Worm (Caenorhabditis elegans) whole organism, L1 larva: Measurements from ENCODE around the gene sru-35.

Experiments
- C16A3.4 ChIP-seq: fragments of 150-350 bp; optimal IDR thresholded peaks from 2 replicates; lab custom pipeline; 2014; ENCODE audit warnings: missing biosample characterization, missing genetic modification characterization
- F16B12.6 ChIP-seq: fragments of 150-350 bp; optimal IDR thresholded peaks from 2 replicates; lab custom pipeline; 2014; ENCODE audit warnings: missing biosample characterization, missing genetic modification characterization
- aly-2 ChIP-seq: fragments of 150-350 bp; optimal IDR thresholded peaks from 2 replicates; lab custom pipeline; 2014; ENCODE audit warnings: missing biosample characterization, missing genetic modification characterization
- dpl-1 ChIP-seq, 3 experiments: fragments of 150-350 bp in 2 of 3; sonication (generic microtip) in 1 of 3; optimal IDR thresholded peaks; 2 replicates each; lab custom pipeline; 2014 to 2017; ENCODE audit warnings: missing biosample characterization in 3 of 3, missing genetic modification characterization in 3 of 3, missing genetic modification reagents in 3 of 3
- efl-1 ChIP-seq, 4 experiments: fragments of 150-350 bp; optimal IDR thresholded peaks in 3 of 4; peaks in 1 of 4; 1 replicate in 1 of 4; 2 replicates in 3 of 4; lab custom pipeline; 2014; ENCODE audit warnings: missing biosample characterization in 2 of 4, missing genetic modification characterization in 2 of 4, missing genetic modification reagents in 2 of 4
- elt-2 ChIP-seq: sonication (generic microtip); optimal IDR thresholded peaks from 2 replicates; lab custom pipeline; 2016; ENCODE audit warnings: missing genetic modification characterization, mild to moderate bottlenecking, inconsistent platforms, missing compliant biosample characterization, missing genetic modification reagents
- elt-3 ChIP-seq, 6 experiments: fragments of 150-350 bp in 1 of 6; sonication (generic microtip); optimal IDR thresholded peaks; 2 replicates each; lab custom pipeline; 2017 to 2018; ENCODE audit warnings: missing biosample characterization in 6 of 6, missing genetic modification characterization in 6 of 6, inconsistent platforms in 1 of 6
- hlh-17 ChIP-seq: fragments of 200-800 bp; sonication (Bioruptor generic); optimal IDR thresholded peaks from 2 replicates; lab custom pipeline; 2018; ENCODE audit warnings: missing genetic modification characterization, mild to moderate bottlenecking, missing compliant biosample characterization, moderate library complexity, borderline replicate concordance
- irx-1 ChIP-seq: sonication (generic microtip); optimal IDR thresholded peaks from 2 replicates; lab custom pipeline; 2016; ENCODE audit warnings: missing genetic modification characterization, missing compliant biosample characterization
- lin-13 ChIP-seq: fragments of 150-350 bp; optimal IDR thresholded peaks from 2 replicates; lab custom pipeline; 2014; ENCODE audit warnings: missing biosample characterization, missing genetic modification reagents, missing genetic modification characterization
- lin-14 ChIP-seq: fragments of 200-800 bp; sonication (Bioruptor generic); optimal IDR thresholded peaks from 2 replicates; lab custom pipeline; 2018; ENCODE audit warnings: mild to moderate bottlenecking, missing genetic modification characterization, moderate library complexity, missing compliant biosample characterization
- lir-3 ChIP-seq: sonication (generic microtip); optimal IDR thresholded peaks from 2 replicates; lab custom pipeline; 2016; ENCODE audit warnings: mild to moderate bottlenecking, missing genetic modification characterization, moderate library complexity, missing compliant biosample characterization; ENCODE audit not compliant: poor library complexity
- mab-9 ChIP-seq: fragments of 200-800 bp; sonication (Bioruptor generic); IDR thresholded peaks from 2 replicates; pipeline ENCODE4 v1.3.6; 2022; ENCODE audit warnings: missing genetic modification reagents, missing genetic modification characterization, missing compliant biosample characterization
- mep-1 ChIP-seq: fragments of 150-350 bp; optimal IDR thresholded peaks from 2 replicates; lab custom pipeline; 2014; ENCODE audit warnings: missing biosample characterization, missing genetic modification characterization
- nhr-12 ChIP-seq: sonication (generic microtip); optimal IDR thresholded peaks from 2 replicates; lab custom pipeline; 2017; ENCODE audit warnings: missing biosample characterization, missing genetic modification characterization
- nhr-47 ChIP-seq: sonication (generic microtip); optimal IDR thresholded peaks from 2 replicates; lab custom pipeline; 2016; ENCODE audit warnings: mild to moderate bottlenecking, missing genetic modification characterization, moderate library complexity, missing compliant biosample characterization
- nhr-71 ChIP-seq: sonication (generic microtip); optimal IDR thresholded peaks from 2 replicates; lab custom pipeline; 2016; ENCODE audit warnings: mild to moderate bottlenecking, missing genetic modification characterization, moderate library complexity, missing compliant biosample characterization
- nhr-85 ChIP-seq: sonication (generic microtip); peaks from one replicate; lab custom pipeline; 2016; ENCODE audit warnings: missing genetic modification characterization, inconsistent platforms, missing compliant biosample characterization
- nhr-90 ChIP-seq: sonication (generic microtip); optimal IDR thresholded peaks from 2 replicates; lab custom pipeline; 2016; ENCODE audit warnings: mild to moderate bottlenecking, missing genetic modification characterization, missing compliant biosample characterization; ENCODE audit not compliant: poor library complexity
- pax-3 ChIP-seq: fragments of 200-800 bp; sonication (Bioruptor generic); optimal IDR thresholded peaks from 2 replicates; lab custom pipeline; 2018; ENCODE audit warnings: mild to moderate bottlenecking, missing genetic modification characterization, moderate library complexity, missing compliant biosample characterization
- rnt-1 ChIP-seq: sonication (generic microtip); optimal IDR thresholded peaks from 2 replicates; lab custom pipeline; 2016; ENCODE audit warnings: mild to moderate bottlenecking, missing genetic modification characterization, moderate library complexity, missing compliant biosample characterization
- snu-23 ChIP-seq: sonication (generic microtip); optimal IDR thresholded peaks from 2 replicates; lab custom pipeline; 2016; ENCODE audit warnings: missing genetic modification characterization, missing compliant biosample characterization
- sup-37 ChIP-seq: fragments of 200-800 bp; sonication (Bioruptor generic); optimal IDR thresholded peaks from 2 replicates; lab custom pipeline; 2018; ENCODE audit warnings: mild to moderate bottlenecking, missing genetic modification characterization, missing compliant biosample characterization
- swsn-7 ChIP-seq: sonication (generic microtip); optimal IDR thresholded peaks from 2 replicates; lab custom pipeline; 2016; ENCODE audit warnings: missing genetic modification characterization, missing compliant biosample characterization
- tbx-2 ChIP-seq: sonication (generic microtip); optimal IDR thresholded peaks from 2 replicates; lab custom pipeline; 2016; ENCODE audit warnings: missing genetic modification characterization, missing compliant biosample characterization
- unc-30 ChIP-seq: sonication (generic microtip); optimal IDR thresholded peaks from 2 replicates; lab custom pipeline; 2017; ENCODE audit warnings: missing biosample characterization, missing genetic modification characterization
- unc-86 ChIP-seq: sonication (generic microtip); optimal IDR thresholded peaks from 2 replicates; lab custom pipeline; 2016; ENCODE audit warnings: missing genetic modification characterization, missing compliant biosample characterization
- vab-15 ChIP-seq: sonication (generic microtip); optimal IDR thresholded peaks from 2 replicates; lab custom pipeline; 2017; ENCODE audit warnings: missing genotype, mild to moderate bottlenecking, missing genetic modification characterization, missing compliant biosample characterization
- xbp-1 ChIP-seq: sonication (generic microtip); optimal IDR thresholded peaks from 2 replicates; lab custom pipeline; 2016; ENCODE audit warnings: missing genetic modification characterization, missing compliant biosample characterization
- zip-4 ChIP-seq: fragments of 200-800 bp; sonication (Bioruptor generic); optimal IDR thresholded peaks from 2 replicates; lab custom pipeline; 2018; ENCODE audit warnings: mild to moderate bottlenecking, missing genetic modification characterization, moderate library complexity, missing compliant biosample characterization

sru-35 gene

DNA sequence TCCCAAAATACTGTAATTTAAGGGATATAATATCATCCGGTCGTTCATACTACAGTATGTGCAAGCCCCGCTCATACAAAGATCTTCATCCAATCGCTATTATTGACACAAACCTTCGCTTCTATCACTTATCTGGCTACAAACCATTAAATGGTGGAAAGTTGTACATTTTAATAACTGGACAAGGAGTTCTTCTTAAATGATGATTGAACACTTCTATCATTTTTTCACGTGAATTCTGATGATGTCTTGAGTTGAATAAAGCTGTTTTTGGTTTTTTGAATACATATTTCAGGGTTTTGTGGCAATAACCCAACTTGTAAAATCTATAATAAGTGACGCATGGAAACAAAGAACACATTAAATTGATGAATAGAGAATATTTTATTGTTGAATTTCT, 32.6 kb upstream of the sru-35 start:
- no peak for TF ChIP-seq unc-86 (tag; lab: Kevin White, UChicago)
- TF ChIP-seq nhr-90 (tag; lab: Kevin White, UChicago), result peak; percentile 31
- peak; percentile 75 for TF ChIP-seq nhr-85 (tag; lab: Kevin White, UChicago)
- peak; percentile 28 for TF ChIP-seq lin-14 (GFP tag; lab: Kevin White, UChicago)
- no peak for TF ChIP-seq lin-13 (GFP tag; lab: Kevin White, UChicago)
- no peak for TF ChIP-seq mab-9 (GFP tag; lab: Robert Waterston, UW)
- no peak for TF ChIP-seq irx-1 (tag; lab: Kevin White, UChicago)
- TF ChIP-seq aly-2 (tag; lab: Kevin White, UChicago), result peak; percentile 92
- peak in 2 of 6 experiments; percentile 18 to 36 for TF ChIP-seq elt-3 (tag; optimal IDR thresholded peaks at IDR 0.05; lab: Kevin White, UChicago)
- peak; percentile 12 for TF ChIP-seq tbx-2
- no peak for TF ChIP-seq C16A3.4
- no peak for TF ChIP-seq dpl-1 (GFP tag; optimal IDR thresholded peaks at IDR 0.05; lab: Kevin White, UChicago)
- TF ChIP-seq nhr-71 (tag; lab: Kevin White, UChicago), result peak; percentile 24
- TF ChIP-seq vab-15, result no peak
- no peak for TF ChIP-seq lir-3 (tag; lab: Kevin White, UChicago)
- no peak for TF ChIP-seq rnt-1 (tag; lab: Kevin White, UChicago)

DNA sequence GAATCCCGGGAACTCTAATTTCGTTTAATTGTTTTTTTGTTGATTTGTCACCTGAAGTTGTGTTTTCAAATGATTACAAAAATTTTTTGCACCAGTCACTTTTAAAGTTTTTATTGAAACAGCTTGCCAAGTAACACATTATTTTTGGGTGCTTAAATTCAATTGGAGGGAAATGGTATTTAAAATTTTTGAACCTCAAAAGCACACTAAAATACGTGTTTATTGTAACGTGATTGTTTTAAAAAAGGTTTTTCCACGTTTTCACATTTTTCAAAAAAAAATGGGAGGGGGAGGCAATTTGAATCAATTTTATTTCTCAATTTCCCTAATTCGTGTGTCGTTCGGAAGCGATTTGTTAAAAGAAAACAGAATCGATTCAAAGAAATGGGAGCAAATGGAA, 31.1 kb upstream of the sru-35 start, which contains the start of gene T28C6.5:
Gene T28C6.5 (plus strand): TSS at position 301 of the 400 bp plus-strand sequence.
- TF ChIP-seq unc-30 (tag; lab: Kevin White, UChicago) (no peak), mab-9 (GFP tag; lab: Robert Waterston, UW) (no peak), C16A3.4 (no peak), xbp-1 (tag; lab: Kevin White, UChicago) (no peak), nhr-71 (tag; lab: Kevin White, UChicago) (no peak), F16B12.6 (tag; lab: Kevin White, UChicago) (no peak), mep-1 (no peak), snu-23 (GFP tag; lab: Kevin White, UChicago) (no peak), elt-2 (tag; lab: Kevin White, UChicago) (no peak), nhr-12 (no peak), zip-4 (no peak), lin-13 (GFP tag; lab: Kevin White, UChicago) (no peak), pax-3 (tag; lab: Kevin White, UChicago) (no peak), elt-3 (tag; optimal IDR thresholded peaks at IDR 0.05; lab: Kevin White, UChicago) (no peak), sup-37 (GFP tag; lab: Kevin White, UChicago) (no peak), tbx-2 (no peak)

- TF ChIP-seq swsn-7 (tag; lab: Kevin White, UChicago) (no peak), nhr-12 (no peak), efl-1 (optimal IDR thresholded peaks at IDR 0.05; lab: Kevin White, UChicago) (no peak), efl-1 (GFP tag; optimal IDR thresholded peaks at IDR 0.05 in 1 of 2; lab: Kevin White, UChicago) (peak in 1 of 2 experiments; percentile 9), pax-3 (tag; lab: Kevin White, UChicago) (no peak), dpl-1 (GFP tag; optimal IDR thresholded peaks at IDR 0.05; lab: Kevin White, UChicago) (no peak)
These were observed 30.0 kb upstream of the sru-35 start, which contains the start of gene T28C6.3 for ce11 chrIV:8820041-8820440. T28C6.3 (plus strand) TSS chrIV:8820341.

ce11 chrIV:8819471-8819870, 29.4 kb upstream of the sru-35 start:
- TF ChIP-seq nhr-47 (tag; lab: Kevin White, UChicago) (no peak), mab-9 (GFP tag; lab: Robert Waterston, UW) (no peak), swsn-7 (tag; lab: Kevin White, UChicago) (no peak), nhr-71 (tag; lab: Kevin White, UChicago) (no peak)

ce11 chrIV:8817639-8818038, 27.6 kb upstream of the sru-35 start, which contains the start of gene T28C6.10:
T28C6.10 (plus strand) TSS chrIV:8817939.
- TF ChIP-seq hlh-17 (GFP tag; lab: Kevin White, UChicago) (no peak), nhr-90 (tag; lab: Kevin White, UChicago) (no peak)
